Worm (Caenorhabditis elegans) whole organism, late embryonic: Measurements from ENCODE around the gene ebp-2.

Experiments
- F13H6.1 ChIP-seq: sonication (generic microtip); optimal IDR thresholded peaks from 2 replicates; lab custom pipeline; 2016; ENCODE audit warnings: missing genetic modification characterization, missing compliant biosample characterization
- ama-1 ChIP-seq: fragments of 150-350 bp; optimal IDR thresholded peaks from 2 replicates; lab custom pipeline; 2014
- fkh-10 ChIP-seq: fragments of 150-350 bp; optimal IDR thresholded peaks from 2 replicates; lab custom pipeline; 2014; ENCODE audit warnings: missing biosample characterization, missing genetic modification reagents, missing genetic modification characterization
- nfya-1 ChIP-seq: sonication (generic microtip); optimal IDR thresholded peaks from 2 replicates; lab custom pipeline; 2017; ENCODE audit warnings: missing genetic modification characterization, mild to moderate bottlenecking, missing compliant biosample characterization, antibody characterized with exemption, moderate library complexity
- rnt-1 ChIP-seq: sonication (generic microtip); optimal IDR thresholded peaks from 2 replicates; lab custom pipeline; 2016; ENCODE audit warnings: missing genetic modification characterization, missing compliant biosample characterization
- sdc-2 ChIP-seq: sonication (generic microtip); optimal IDR thresholded peaks from 2 replicates; lab custom pipeline; 2016; ENCODE audit warnings: missing genotype, missing genetic modification characterization, missing compliant biosample characterization
- ttx-3 ChIP-seq: sonication (generic microtip); optimal IDR thresholded peaks from 2 replicates; lab custom pipeline; 2016; ENCODE audit warnings: missing genetic modification reagents, missing genetic modification characterization, missing compliant biosample characterization
- unc-86 ChIP-seq: sonication (generic microtip); optimal IDR thresholded peaks from 2 replicates; lab custom pipeline; 2016; ENCODE audit warnings: missing genetic modification characterization, missing compliant biosample characterization

- TF ChIP-seq unc-86 (tag; lab: Kevin White, UChicago) (no peak), F13H6.1 (no peak), fkh-10 (GFP tag; lab: Kevin White, UChicago) (no peak), rnt-1 (tag; lab: Kevin White, UChicago) (no peak), nfya-1 (tag; lab: Kevin White, UChicago) (no peak), ama-1 (lab: Kevin White, UChicago) (no peak), sdc-2 (no peak), ttx-3 (tag; lab: Kevin White, UChicago) (no peak)
These were observed 33.9 kb downstream of the ebp-2 start, which contains the start of gene W02B12.16 for ce11 chrII:11476410-11476809.
